Fruit fly (Drosophila melanogaster): ENCODE data around the gene CG15743.

The CG15743 gene

dm6 chrX:13320697-13321445 lies 35.4 kb downstream of the CG15743 start (continued):
- no peak for TF ChIP-seq CG17328 (GFP tag; IDR thresholded peaks at IDR 0.05)
- TF ChIP-seq Awh (GFP tag; IDR thresholded peaks at IDR 0.05): no peak
- no peak for TF ChIP-seq CG8281 (tag; optimal IDR thresholded peaks at IDR 0.05)
- TF ChIP-seq CG3163 (GFP tag; optimal IDR thresholded peaks at IDR 0.05): no peak
- TF ChIP-seq CG7372 (GFP tag; IDR thresholded peaks at IDR 0.05): no peak
- TF ChIP-seq CG10209 (GFP tag; optimal IDR thresholded peaks at IDR 0.05): peak; percentile 8
- no peak for TF ChIP-seq Blimp-1 (GFP tag; optimal IDR thresholded peaks at IDR 0.05)
- no peak for TF ChIP-seq gcm (GFP tag; optimal IDR thresholded peaks at IDR 0.05)
- TF ChIP-seq HLHmδ (GFP tag; optimal IDR thresholded peaks at IDR 0.05): no peak
- TF ChIP-seq bab2 (GFP tag; optimal IDR thresholded peaks at IDR 0.05): no peak
- no peak for TF ChIP-seq CG17568 (GFP tag; optimal IDR thresholded peaks at IDR 0.05)
- TF ChIP-seq CG9932 (GFP tag; IDR thresholded peaks at IDR 0.05): peak; percentile 37
- TF ChIP-seq CG11456 (GFP tag; IDR thresholded peaks at IDR 0.05): no peak
- TF ChIP-seq ATbp (GFP tag; optimal IDR thresholded peaks at IDR 0.05): no peak
- TF ChIP-seq jumu (GFP tag; optimal IDR thresholded peaks at IDR 0.05): no peak
- TF ChIP-seq CG2129 (GFP tag; IDR thresholded peaks at IDR 0.05; ENCODE audit: partially characterized antibody): no peak
- TF ChIP-seq crp (GFP tag; optimal IDR thresholded peaks at IDR 0.05): no peak
- TF ChIP-seq Dfd (GFP tag; optimal IDR thresholded peaks at IDR 0.05): no peak
- TF ChIP-seq MBD-R2 (GFP tag; IDR thresholded peaks at IDR 0.05): no peak
- TF ChIP-seq shn (GFP tag; optimal IDR thresholded peaks at IDR 0.05): no peak
- TF ChIP-seq CG8290 (GFP tag; optimal IDR thresholded peaks at IDR 0.05): no peak
- peak in 1 of 2 experiments; percentile 12 for TF ChIP-seq CG8290 (tag; optimal IDR thresholded peaks at IDR 0.05)
- no peak for TF ChIP-seq pnt (GFP tag; optimal IDR thresholded peaks at IDR 0.05)
- no peak for TF ChIP-seq hkb (optimal IDR thresholded peaks at IDR 0.05)
- no peak for TF ChIP-seq hkb (GFP tag; IDR thresholded peaks at IDR 0.05)
- TF ChIP-seq CG10431 (GFP tag; optimal IDR thresholded peaks at IDR 0.05): no peak
- no peak for TF ChIP-seq btn (GFP tag; optimal IDR thresholded peaks at IDR 0.05)
- TF ChIP-seq CG7556 (GFP tag; optimal IDR thresholded peaks at IDR 0.05): peak; percentile 59
- no peak for TF ChIP-seq da (GFP tag; optimal IDR thresholded peaks at IDR 0.05)
- no peak for TF ChIP-seq pfk (GFP tag; optimal IDR thresholded peaks at IDR 0.05)
- TF ChIP-seq GATAe (GFP tag; conservative IDR thresholded peaks at IDR 0.05): no peak
- no peak for TF ChIP-seq Sry-β (GFP tag; optimal IDR thresholded peaks at IDR 0.05)
- TF ChIP-seq Dll (GFP tag; IDR thresholded peaks at IDR 0.05; ENCODE audit: partially characterized antibody): no peak
- peak; percentile 40; the same call in 1 of the 2 replicates for TF ChIP-seq sob (GFP tag; IDR thresholded peaks at IDR 0.05)
- no peak for TF ChIP-seq CG18764 (GFP tag; optimal IDR thresholded peaks at IDR 0.05)
- TF ChIP-seq Taf1 (GFP tag; IDR thresholded peaks at IDR 0.05): no peak
- no peak for TF ChIP-seq Nf-YB (GFP tag; optimal IDR thresholded peaks at IDR 0.05)
- no peak for TF ChIP-seq Stat92E (GFP tag; optimal IDR thresholded peaks at IDR 0.05)
- no peak for TF ChIP-seq Aef1 (GFP tag; IDR thresholded peaks at IDR 0.05)
- TF ChIP-seq Deaf1 (tag; optimal IDR thresholded peaks at IDR 0.05): peak; percentile 56
- no peak for TF ChIP-seq bigmax (GFP tag; optimal IDR thresholded peaks at IDR 0.05)
- TF ChIP-seq ase (GFP tag; IDR thresholded peaks at IDR 0.05): no peak
- no peak for TF ChIP-seq bbx (GFP tag; IDR thresholded peaks at IDR 0.05; ENCODE audit: partially characterized antibody)
- TF ChIP-seq tap (tag; optimal IDR thresholded peaks at IDR 0.05): no peak
- no peak for TF ChIP-seq Oaz (GFP tag; IDR thresholded peaks at IDR 0.05)
- no peak for TF ChIP-seq slp2 (GFP tag; optimal IDR thresholded peaks at IDR 0.05)
- TF ChIP-seq pum (GFP tag; optimal IDR thresholded peaks at IDR 0.05): no peak
- TF ChIP-seq Xbp1 (GFP tag; optimal IDR thresholded peaks at IDR 0.05): peak; percentile 40
- TF ChIP-seq inv (GFP tag; IDR thresholded peaks at IDR 0.05; ENCODE audit: partially characterized antibody): no peak
- no peak for TF ChIP-seq Mad (GFP tag; optimal IDR thresholded peaks at IDR 0.05)

All from whole organism, embryonic.